Worm (Caenorhabditis elegans): ENCODE measurements around the gene alg-3.

Gene alg-3

DNA sequence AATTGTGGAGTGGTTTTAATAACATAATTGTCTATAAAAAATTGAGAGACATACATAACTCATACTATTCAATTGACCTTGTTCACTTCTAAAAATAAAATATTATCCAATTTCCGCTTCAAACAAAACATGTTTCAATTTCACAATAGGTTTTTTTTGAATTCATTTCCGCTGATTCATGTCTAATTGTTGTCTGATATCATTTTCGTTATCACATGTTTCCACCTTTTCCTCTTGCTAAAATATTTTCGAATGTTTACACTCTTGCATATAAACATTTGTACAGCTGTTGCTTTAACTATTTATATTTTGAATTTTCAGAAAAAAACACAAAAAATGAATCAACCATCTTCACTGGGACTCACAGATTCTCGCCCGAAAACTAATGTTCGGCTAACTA is 41.3 kb downstream of the alg-3 start, which contains the start of gene gem-4:
Gene gem-4, plus strand, starts transcription at position 301 of the 400 bp plus-strand sequence.
- peak; percentile 30 for TF ChIP-seq nhr-28 (tag; optimal IDR thresholded peaks at IDR 0.05)
- TF ChIP-seq Y75B8A.6 (GFP tag; IDR thresholded peaks at IDR 0.05), result no peak
- no peak for TF ChIP-seq dmd-9 (GFP tag; IDR thresholded peaks at IDR 0.05)
- TF ChIP-seq F37D6.2 (tag; optimal IDR thresholded peaks at IDR 0.05), result no peak
- no peak for TF ChIP-seq nhr-11 (tag; optimal IDR thresholded peaks at IDR 0.05)

DNA sequence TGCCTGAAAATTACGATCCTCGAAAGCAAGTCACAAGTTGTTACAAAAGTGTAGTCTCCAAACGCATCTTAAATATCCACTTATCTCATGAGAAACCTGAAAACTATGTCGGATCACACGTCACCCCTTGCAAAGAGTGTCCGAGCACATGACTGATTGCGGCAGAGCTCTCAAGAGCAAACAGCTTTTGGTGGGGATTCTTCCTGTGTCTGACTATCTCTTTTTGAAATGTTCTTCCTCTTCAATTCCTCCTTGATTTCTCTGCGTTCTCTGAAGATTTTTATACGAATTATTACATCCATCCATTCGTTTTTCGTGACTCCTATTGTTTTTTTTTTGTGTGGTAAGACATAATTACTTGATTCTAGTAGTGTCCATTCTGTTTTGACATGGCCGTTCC is 44.8 kb downstream of the alg-3 start, which contains the start of gene T12A7.6:
Gene T12A7.6, plus strand, starts transcription at position 369 of the 400 bp plus-strand sequence.
- TF ChIP-seq ceh-44 (GFP tag; IDR thresholded peaks at IDR 0.05), result no peak
- TF ChIP-seq lin-1 (GFP tag; IDR thresholded peaks at IDR 0.05), result no peak
- TF ChIP-seq hlh-30 (tag; optimal IDR thresholded peaks at IDR 0.05; ENCODE audit: insufficient read depth), result peak; percentile 3
- TF ChIP-seq hif-1 (tag; optimal IDR thresholded peaks at IDR 0.05), result peak in 1 of 2 experiments; percentile 5
- no peak for TF ChIP-seq madf-5 (GFP tag; IDR thresholded peaks at IDR 0.05)
- peak; percentile 32 for TF ChIP-seq hlh-11 (tag; optimal IDR thresholded peaks at IDR 0.05)
- TF ChIP-seq nhr-28 (tag; optimal IDR thresholded peaks at IDR 0.05), result peak; percentile 6
- no peak for TF ChIP-seq ceh-32 (tag; optimal IDR thresholded peaks at IDR 0.05; ENCODE audit: poor library complexity)
- peak; percentile 92 for TF ChIP-seq nhr-11 (tag; optimal IDR thresholded peaks at IDR 0.05)
- TF ChIP-seq lin-39 (tag; optimal IDR thresholded peaks at IDR 0.05), result no peak
- no peak for TF ChIP-seq Y105C5A.15 (GFP tag; IDR thresholded peaks at IDR 0.05)
- TF ChIP-seq pqm-1 (tag; optimal IDR thresholded peaks at IDR 0.05), result no peak
- no peak for TF ChIP-seq zfp-3 (GFP tag; conservative IDR thresholded peaks at IDR 0.05)
- TF ChIP-seq daf-16 (GFP tag; optimal IDR thresholded peaks at IDR 0.05), result peak in 1 of 2 experiments; percentile 5
- no peak for TF ChIP-seq daf-16 (tag; optimal IDR thresholded peaks at IDR 0.05)
- TF ChIP-seq D1046.2 (GFP tag; IDR thresholded peaks at IDR 0.05), result no peak
- TF ChIP-seq zag-1 (tag; optimal IDR thresholded peaks at IDR 0.05), result no peak
- TF ChIP-seq unc-62 (GFP tag; optimal IDR thresholded peaks at IDR 0.05 in 1 of 2), result peak in 1 of 2 experiments; percentile 57
- TF ChIP-seq unc-62 (tag; optimal IDR thresholded peaks at IDR 0.05), result no peak
- TF ChIP-seq saeg-2 (GFP tag; IDR thresholded peaks at IDR 0.05), result no peak
- TF ChIP-seq F49E8.2 (tag; optimal IDR thresholded peaks at IDR 0.05; ENCODE audit: borderline replicate concordance), result no peak
- no peak for TF ChIP-seq arid-1 (GFP tag; conservative IDR thresholded peaks at IDR 0.05)
- no peak for TF ChIP-seq lin-38 (GFP tag; IDR thresholded peaks at IDR 0.05)

DNA sequence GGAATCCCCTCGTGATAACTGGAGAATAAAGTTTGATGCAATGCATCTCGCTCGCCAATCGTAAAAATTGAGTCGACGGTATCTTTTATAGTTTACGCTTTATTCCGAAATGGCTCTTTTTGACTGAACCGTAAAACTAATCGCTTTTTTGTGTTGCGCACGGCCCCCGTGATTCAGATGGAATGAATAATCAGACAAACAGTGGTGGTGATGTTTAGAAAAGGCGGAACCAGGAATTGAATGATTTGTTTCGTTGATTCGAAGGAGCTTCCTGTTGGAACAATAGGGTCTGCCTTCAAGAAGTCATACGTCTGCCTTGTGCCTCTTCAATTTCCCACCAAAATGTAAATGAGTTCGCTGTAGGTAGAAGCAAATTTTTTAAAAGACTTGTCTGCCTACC is 50.3 kb downstream of the alg-3 start, which contains the start of gene scl-18:
Gene scl-18, minus strand, starts transcription at position 101 of the 400 bp plus-strand sequence.
- no peak for TF ChIP-seq nhr-76 (tag; optimal IDR thresholded peaks at IDR 0.05)
- TF ChIP-seq Y75B8A.6 (GFP tag; IDR thresholded peaks at IDR 0.05), result no peak
- TF ChIP-seq set-16 (GFP tag; IDR thresholded peaks at IDR 0.05), result no peak
- TF ChIP-seq zfp-3 (GFP tag; conservative IDR thresholded peaks at IDR 0.05), result no peak
- TF ChIP-seq ces-1 (GFP tag; optimal IDR thresholded peaks at IDR 0.05), result no peak
- no peak for TF ChIP-seq ztf-11 (tag; optimal IDR thresholded peaks at IDR 0.05)
- no peak for TF ChIP-seq arid-1 (GFP tag; conservative IDR thresholded peaks at IDR 0.05)

DNA sequence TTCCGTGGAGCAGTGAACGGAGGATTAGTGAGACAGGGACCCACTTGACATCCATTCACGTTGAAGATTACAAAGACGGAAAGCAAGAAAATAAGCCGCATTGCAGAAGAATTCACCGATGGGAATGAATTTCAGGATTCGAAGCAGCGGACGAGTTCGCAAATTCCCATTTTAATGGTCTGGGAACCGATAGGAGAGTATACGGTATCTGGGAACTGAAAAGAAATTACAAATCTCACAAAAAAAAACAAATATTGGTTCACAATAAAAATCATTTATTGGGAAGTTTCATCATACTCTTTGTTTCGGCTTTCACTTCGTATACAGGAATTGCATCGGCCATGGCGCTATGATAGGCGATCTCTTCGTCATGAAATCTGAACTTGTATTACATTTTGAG is 51.0 kb downstream of the alg-3 start, which contains the start of gene T12A7.10:
Gene T12A7.10, minus strand, starts transcription at position 101 of the 400 bp plus-strand sequence.
- TF ChIP-seq egl-43 (GFP tag; IDR thresholded peaks at IDR 0.05) (no peak), lim-7 (GFP tag; IDR thresholded peaks at IDR 0.05) (no peak), mep-1 (tag; optimal IDR thresholded peaks at IDR 0.05) (no peak), aha-1 (tag) (peak; percentile 56), F49E8.2 (tag; optimal IDR thresholded peaks at IDR 0.05; ENCODE audit: borderline replicate concordance) (no peak), ceh-28 (tag; optimal IDR thresholded peaks at IDR 0.05) (no peak), attf-4 (tag; optimal IDR thresholded peaks at IDR 0.05) (no peak), pqm-1 (tag; optimal IDR thresholded peaks at IDR 0.05) (no peak)

Data from whole organism, L4 larva.